Worm (Caenorhabditis elegans) whole organism, L1 larva: ENCODE results near the gene gly-14.

Experiments
- C16A3.4 ChIP-seq: fragments of 150-350 bp; optimal IDR thresholded peaks from 2 replicates; lab custom pipeline; 2014; ENCODE audit warnings: missing biosample characterization, missing genetic modification characterization
- C34B4.2 ChIP-seq: sonication (generic microtip); optimal IDR thresholded peaks from 2 replicates; lab custom pipeline; 2017; ENCODE audit warnings: mild to moderate bottlenecking, missing genetic modification characterization, missing compliant biosample characterization
- Y116A8C.19 ChIP-seq: sonication (generic microtip); optimal IDR thresholded peaks from 2 replicates; lab custom pipeline; 2016; ENCODE audit warnings: missing compliant biosample characterization, missing genetic modification characterization, borderline replicate concordance
- aly-2 ChIP-seq: fragments of 150-350 bp; optimal IDR thresholded peaks from 2 replicates; lab custom pipeline; 2014; ENCODE audit warnings: missing biosample characterization, missing genetic modification characterization
- ceh-82 ChIP-seq, 3 experiments: fragments of 150-350 bp in 1 of 3; sonication (generic microtip) in 2 of 3; optimal IDR thresholded peaks; 2 replicates each; lab custom pipeline; 2014 to 2017; ENCODE audit warnings: missing biosample characterization in 3 of 3, missing genetic modification characterization in 3 of 3
- ceh-90 ChIP-seq: sonication (generic microtip); optimal IDR thresholded peaks from 2 replicates; lab custom pipeline; 2016; ENCODE audit warnings: missing genetic modification characterization, missing compliant biosample characterization
- dpl-1 ChIP-seq, 3 experiments: fragments of 150-350 bp in 2 of 3; sonication (generic microtip) in 1 of 3; optimal IDR thresholded peaks; 2 replicates each; lab custom pipeline; 2014 to 2017; ENCODE audit warnings: missing biosample characterization in 3 of 3, missing genetic modification characterization in 3 of 3, missing genetic modification reagents in 3 of 3
- dsc-1 ChIP-seq: sonication (generic microtip); optimal IDR thresholded peaks from 2 replicates; lab custom pipeline; 2016; ENCODE audit warnings: mild to moderate bottlenecking, missing genetic modification characterization, missing compliant biosample characterization
- efl-1 ChIP-seq, 4 experiments: fragments of 150-350 bp; optimal IDR thresholded peaks in 3 of 4; peaks in 1 of 4; 1 replicate in 1 of 4; 2 replicates in 3 of 4; lab custom pipeline; 2014; ENCODE audit warnings: missing biosample characterization in 2 of 4, missing genetic modification characterization in 2 of 4, missing genetic modification reagents in 2 of 4
- egl-27 ChIP-seq, 2 experiments: fragments of 150-350 bp in 1 of 2; sonication (generic microtip); optimal IDR thresholded peaks; 3 replicates each; lab custom pipeline; 2017 to 2018; ENCODE audit warnings: missing biosample characterization in 2 of 2, missing genetic modification characterization in 2 of 2, missing genetic modification reagents in 2 of 2
- elt-2 ChIP-seq: sonication (generic microtip); optimal IDR thresholded peaks from 2 replicates; lab custom pipeline; 2016; ENCODE audit warnings: missing genetic modification characterization, mild to moderate bottlenecking, inconsistent platforms, missing compliant biosample characterization, missing genetic modification reagents
- elt-3 ChIP-seq, 6 experiments: fragments of 150-350 bp in 1 of 6; sonication (generic microtip); optimal IDR thresholded peaks; 2 replicates each; lab custom pipeline; 2017 to 2018; ENCODE audit warnings: missing biosample characterization in 6 of 6, missing genetic modification characterization in 6 of 6, inconsistent platforms in 1 of 6
- ets-5 ChIP-seq: fragments of 200-800 bp; sonication (Bioruptor generic); IDR thresholded peaks from 2 replicates; pipeline ENCODE4 v1.3.6; 2022; ENCODE audit warnings: missing genetic modification characterization, missing compliant biosample characterization
- fkh-4 ChIP-seq: sonication (generic microtip); optimal IDR thresholded peaks from 2 replicates; lab custom pipeline; 2016; ENCODE audit warnings: missing compliant biosample characterization, missing genetic modification characterization, borderline replicate concordance
- grh-1 ChIP-seq: fragments of 200-800 bp; sonication (Bioruptor generic); IDR thresholded peaks from 2 replicates; pipeline ENCODE4 v1.3.6; 2022; ENCODE audit warnings: missing genetic modification reagents, missing genetic modification characterization, missing compliant biosample characterization
- hpl-2 ChIP-seq: fragments of 150-350 bp; optimal IDR thresholded peaks from 2 replicates; lab custom pipeline; 2014; ENCODE audit warnings: missing biosample characterization, missing genetic modification reagents, missing genetic modification characterization
- irx-1 ChIP-seq: sonication (generic microtip); optimal IDR thresholded peaks from 2 replicates; lab custom pipeline; 2016; ENCODE audit warnings: missing genetic modification characterization, missing compliant biosample characterization
- jun-1 ChIP-seq: fragments of 150-350 bp; optimal IDR thresholded peaks from 2 replicates; lab custom pipeline; 2014; ENCODE audit warnings: missing biosample characterization, missing genetic modification reagents, missing genetic modification characterization
- lin-14 ChIP-seq: fragments of 200-800 bp; sonication (Bioruptor generic); optimal IDR thresholded peaks from 2 replicates; lab custom pipeline; 2018; ENCODE audit warnings: mild to moderate bottlenecking, missing genetic modification characterization, moderate library complexity, missing compliant biosample characterization
- lin-15B ChIP-seq: fragments of 150-350 bp; sonication (generic microtip); optimal IDR thresholded peaks from 3 replicates; lab custom pipeline; 2014; ENCODE audit warnings: missing biosample characterization, missing genetic modification characterization
- mab-9 ChIP-seq: fragments of 200-800 bp; sonication (Bioruptor generic); IDR thresholded peaks from 2 replicates; pipeline ENCODE4 v1.3.6; 2022; ENCODE audit warnings: missing genetic modification reagents, missing genetic modification characterization, missing compliant biosample characterization
- mdl-1 ChIP-seq, 2 experiments: fragments of 150-350 bp; optimal IDR thresholded peaks; 2 replicates each; lab custom pipeline; 2014 to 2017; ENCODE audit warnings: missing biosample characterization in 2 of 2, missing genetic modification characterization in 2 of 2, inconsistent platforms in 1 of 2
- nhr-11 ChIP-seq: fragments of 150-350 bp; optimal IDR thresholded peaks from 2 replicates; lab custom pipeline; 2014; ENCODE audit warnings: missing biosample characterization, missing genetic modification characterization
- nhr-12 ChIP-seq: sonication (generic microtip); optimal IDR thresholded peaks from 2 replicates; lab custom pipeline; 2017; ENCODE audit warnings: missing biosample characterization, missing genetic modification characterization
- nhr-19 ChIP-seq: fragments of 200-800 bp; sonication (Bioruptor generic); conservative IDR thresholded peaks from 2 replicates; pipeline ENCODE4 v1.3.6; 2022; ENCODE audit warnings: missing genetic modification characterization, missing compliant biosample characterization
- nhr-237 ChIP-seq: fragments of 150-350 bp; optimal IDR thresholded peaks from 2 replicates; lab custom pipeline; 2014; ENCODE audit warnings: missing biosample characterization, missing genetic modification characterization
- nhr-47 ChIP-seq: sonication (generic microtip); optimal IDR thresholded peaks from 2 replicates; lab custom pipeline; 2016; ENCODE audit warnings: mild to moderate bottlenecking, missing genetic modification characterization, moderate library complexity, missing compliant biosample characterization
- nhr-90 ChIP-seq: sonication (generic microtip); optimal IDR thresholded peaks from 2 replicates; lab custom pipeline; 2016; ENCODE audit warnings: mild to moderate bottlenecking, missing genetic modification characterization, missing compliant biosample characterization; ENCODE audit not compliant: poor library complexity
- pag-3 ChIP-seq: sonication (generic microtip); optimal IDR thresholded peaks from 2 replicates; lab custom pipeline; 2017; ENCODE audit warnings: missing genetic modification characterization, mild to moderate bottlenecking, missing compliant biosample characterization, antibody characterized with exemption, borderline replicate concordance; ENCODE audit not compliant: insufficient read depth
- rnt-1 ChIP-seq: sonication (generic microtip); optimal IDR thresholded peaks from 2 replicates; lab custom pipeline; 2016; ENCODE audit warnings: mild to moderate bottlenecking, missing genetic modification characterization, moderate library complexity, missing compliant biosample characterization
- sox-4 ChIP-seq: sonication (generic microtip); optimal IDR thresholded peaks from 2 replicates; lab custom pipeline; 2016; ENCODE audit warnings: missing genetic modification characterization, missing compliant biosample characterization
- sptf-1 ChIP-seq: fragments of 150-350 bp; optimal IDR thresholded peaks from 2 replicates; lab custom pipeline; 2014; ENCODE audit warnings: missing biosample characterization, missing genetic modification characterization
- sup-37 ChIP-seq: fragments of 200-800 bp; sonication (Bioruptor generic); optimal IDR thresholded peaks from 2 replicates; lab custom pipeline; 2018; ENCODE audit warnings: mild to moderate bottlenecking, missing genetic modification characterization, missing compliant biosample characterization
- swsn-7 ChIP-seq: sonication (generic microtip); optimal IDR thresholded peaks from 2 replicates; lab custom pipeline; 2016; ENCODE audit warnings: missing genetic modification characterization, missing compliant biosample characterization
- tlp-1 ChIP-seq: fragments of 150-350 bp; optimal IDR thresholded peaks from 2 replicates; lab custom pipeline; 2014; ENCODE audit warnings: missing biosample characterization, missing genetic modification characterization
- unc-130 ChIP-seq: fragments of 150-350 bp; optimal IDR thresholded peaks from 2 replicates; lab custom pipeline; 2017; ENCODE audit warnings: missing biosample characterization, missing genetic modification characterization, inconsistent platforms
- unc-30 ChIP-seq: sonication (generic microtip); optimal IDR thresholded peaks from 2 replicates; lab custom pipeline; 2017; ENCODE audit warnings: missing biosample characterization, missing genetic modification characterization
- unc-86 ChIP-seq: sonication (generic microtip); optimal IDR thresholded peaks from 2 replicates; lab custom pipeline; 2016; ENCODE audit warnings: missing genetic modification characterization, missing compliant biosample characterization
- vab-15 ChIP-seq: sonication (generic microtip); optimal IDR thresholded peaks from 2 replicates; lab custom pipeline; 2017; ENCODE audit warnings: missing genotype, mild to moderate bottlenecking, missing genetic modification characterization, missing compliant biosample characterization
- zip-4 ChIP-seq: fragments of 200-800 bp; sonication (Bioruptor generic); optimal IDR thresholded peaks from 2 replicates; lab custom pipeline; 2018; ENCODE audit warnings: mild to moderate bottlenecking, missing genetic modification characterization, moderate library complexity, missing compliant biosample characterization
- ztf-11 ChIP-seq, 2 experiments: sonication (generic microtip); optimal IDR thresholded peaks; 2 replicates each; lab custom pipeline; 2016 to 2017; ENCODE audit warnings: missing genetic modification characterization in 2 of 2, missing biosample characterization in 1 of 2, missing compliant biosample characterization in 1 of 2
- ztf-4 ChIP-seq: fragments of 150-350 bp; optimal IDR thresholded peaks from 2 replicates; lab custom pipeline; 2014; ENCODE audit warnings: missing biosample characterization, missing genetic modification characterization

Gene gly-14

DNA sequence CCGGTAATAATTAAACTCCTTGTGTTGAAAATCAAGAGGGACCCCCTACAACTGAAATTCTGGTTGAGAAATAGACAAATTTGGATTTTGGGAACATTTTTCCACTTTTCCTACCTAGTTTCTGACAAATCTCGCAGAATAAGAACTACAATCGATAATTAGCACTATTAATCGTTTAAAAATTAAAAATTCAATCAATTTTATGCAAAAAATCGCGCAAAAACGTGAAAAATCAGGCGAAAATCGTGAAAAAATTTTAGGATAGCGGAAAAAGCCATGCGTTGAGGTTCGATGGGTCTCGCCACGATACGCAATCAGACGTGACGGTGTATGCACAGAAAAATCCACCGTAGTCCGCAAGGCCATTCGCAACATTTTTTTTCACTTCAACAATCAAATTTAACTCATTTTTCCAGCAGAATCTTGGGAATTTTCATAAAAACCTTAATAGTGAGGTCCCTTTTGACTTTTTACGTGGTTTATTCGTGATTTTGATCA is 12.1 kb upstream of the gly-14 start, which contains the start of gene lias-1 (continued):
- TF ChIP-seq dsc-1 (tag; lab: Kevin White, UChicago) (peak; percentile 50), Y116A8C.19 (tag; lab: Kevin White, UChicago) (no peak), sup-37 (GFP tag; lab: Kevin White, UChicago) (no peak), aly-2 (tag; lab: Kevin White, UChicago) (peak; percentile 66), irx-1 (tag; lab: Kevin White, UChicago) (peak; percentile 57), unc-86 (tag; lab: Kevin White, UChicago) (peak; percentile 43), nhr-90 (tag; lab: Kevin White, UChicago) (peak; percentile 61), ceh-82 (tag; optimal IDR thresholded peaks at IDR 0.05; lab: Kevin White, UChicago) (peak; percentile 79 to 95 (median 86)), lin-15B (tag; lab: Kevin White, UChicago) (peak; percentile 81), lin-14 (GFP tag; lab: Kevin White, UChicago) (peak; percentile 78), C34B4.2 (tag; lab: Kevin White, UChicago) (no peak), grh-1 (GFP tag; lab: Robert Waterston, UW) (no peak), dpl-1 (GFP tag; optimal IDR thresholded peaks at IDR 0.05; lab: Kevin White, UChicago) (peak; percentile 76 to 87 (median 84)), vab-15 (tag; lab: Kevin White, UChicago) (peak; percentile 44), ceh-90 (tag; lab: Kevin White, UChicago) (no peak), sptf-1 (tag; lab: Kevin White, UChicago) (no peak), elt-3 (tag; optimal IDR thresholded peaks at IDR 0.05; lab: Kevin White, UChicago) (peak in 3 of 6 experiments; percentile 36 to 83 (median 82)), nhr-19 (peak; percentile 77), ztf-11 (tag; optimal IDR thresholded peaks at IDR 0.05; lab: Kevin White, UChicago) (no peak), zip-4 (GFP tag; lab: Kevin White, UChicago) (no peak), nhr-237 (peak; percentile 15), nhr-47 (tag; lab: Kevin White, UChicago) (peak; percentile 83), nhr-12 (no peak), hpl-2 (peak; percentile 69), C16A3.4 (peak; percentile 91), ztf-4 (peak; percentile 48), ets-5 (GFP tag; lab: Robert Waterston, UW) (no peak), sox-4 (tag; lab: Kevin White, UChicago) (no peak), pag-3 (no peak), unc-130 (tag; lab: Kevin White, UChicago) (peak; percentile 85), unc-30 (tag; lab: Kevin White, UChicago) (no peak), rnt-1 (peak; percentile 87), tlp-1 (no peak), fkh-4 (tag; lab: Kevin White, UChicago) (no peak), nhr-11 (no peak), egl-27 (tag; optimal IDR thresholded peaks at IDR 0.05; lab: Kevin White, UChicago) (peak in 1 of 2 experiments; percentile 39), elt-2 (no peak), mab-9 (GFP tag; lab: Robert Waterston, UW) (no peak), mdl-1 (tag; optimal IDR thresholded peaks at IDR 0.05; lab: Kevin White, UChicago) (peak in 1 of 2 experiments; percentile 81), jun-1 (peak; percentile 81), swsn-7 (tag; lab: Kevin White, UChicago) (peak; percentile 73)

DNA sequence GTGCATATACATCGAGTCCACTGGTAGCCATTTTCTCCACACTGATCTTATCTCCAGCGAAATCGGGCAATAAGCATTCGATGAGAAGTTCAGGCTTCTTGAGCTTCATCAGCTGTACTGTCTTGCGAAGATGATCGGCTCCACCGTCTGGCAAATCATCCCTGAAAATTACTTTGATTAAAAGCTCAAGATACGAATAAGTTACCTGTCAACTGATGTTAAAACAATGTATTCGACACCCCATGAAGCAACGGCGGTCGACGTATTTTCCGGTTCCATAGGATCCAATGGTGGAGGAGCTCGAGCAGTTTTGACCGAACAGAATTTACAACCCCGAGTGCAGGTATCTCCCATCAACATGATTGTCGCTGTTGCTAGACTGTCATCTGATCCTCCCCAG is 11.2 kb upstream of the gly-14 start:
- TF ChIP-seq efl-1 (optimal IDR thresholded peaks at IDR 0.05; lab: Kevin White, UChicago), result no peak
- TF ChIP-seq efl-1 (GFP tag; optimal IDR thresholded peaks at IDR 0.05 in 1 of 2; lab: Kevin White, UChicago), result peak in 1 of 2 experiments; percentile 75
- TF ChIP-seq egl-27 (tag; optimal IDR thresholded peaks at IDR 0.05; lab: Kevin White, UChicago), result no peak
